Worm (Caenorhabditis elegans) whole organism, L2 larva: ENCODE results near the gene str-240.

ENCODE experiments used
- F13H6.1 ChIP-seq: sonication (generic microtip); optimal IDR thresholded peaks from 2 replicates; lab custom pipeline; 2016; ENCODE audit warnings: missing genetic modification characterization, missing compliant biosample characterization
- aly-2 ChIP-seq: fragments of 150-350 bp; optimal IDR thresholded peaks from 2 replicates; lab custom pipeline; 2014; ENCODE audit warnings: missing biosample characterization, missing genetic modification characterization
- ceh-82 ChIP-seq: fragments of 150-350 bp; optimal IDR thresholded peaks from 2 replicates; lab custom pipeline; 2014; ENCODE audit warnings: missing biosample characterization, missing genetic modification characterization
- elt-1 ChIP-seq: fragments of 150-350 bp; optimal IDR thresholded peaks from 2 replicates; lab custom pipeline; 2014; ENCODE audit warnings: missing biosample characterization, missing genetic modification characterization
- lin-13 ChIP-seq: fragments of 150-350 bp; optimal IDR thresholded peaks from 2 replicates; lab custom pipeline; 2014; ENCODE audit warnings: missing biosample characterization, missing genetic modification reagents, missing genetic modification characterization
- lin-39 ChIP-seq: fragments of 150-350 bp; optimal IDR thresholded peaks from 2 replicates; lab custom pipeline; 2014; ENCODE audit warnings: missing biosample characterization, missing genetic modification reagents, missing genetic modification characterization
- nhr-11 ChIP-seq: fragments of 150-350 bp; optimal IDR thresholded peaks from 2 replicates; lab custom pipeline; 2014; ENCODE audit warnings: missing biosample characterization, missing genetic modification characterization
- nhr-12 ChIP-seq: fragments of 150-350 bp; optimal IDR thresholded peaks from 2 replicates; lab custom pipeline; 2014; ENCODE audit warnings: missing biosample characterization, missing genetic modification characterization
- nhr-25 ChIP-seq: fragments of 150-350 bp; sonication (generic microtip); optimal IDR thresholded peaks from 3 replicates; lab custom pipeline; 2014; ENCODE audit warnings: missing biosample characterization, missing genetic modification characterization
- nhr-77 ChIP-seq: fragments of 150-350 bp; optimal IDR thresholded peaks from 2 replicates; lab custom pipeline; 2014; ENCODE audit warnings: missing biosample characterization, missing genetic modification characterization
- peb-1 ChIP-seq: fragments of 150-350 bp; optimal IDR thresholded peaks from 2 replicates; lab custom pipeline; 2014; ENCODE audit warnings: missing biosample characterization, missing genetic modification characterization
- snpc-4 ChIP-seq: fragments of 150-350 bp; optimal IDR thresholded peaks from 2 replicates; lab custom pipeline; 2014; ENCODE audit warnings: missing biosample characterization, missing genetic modification characterization
- unc-39 ChIP-seq: fragments of 150-350 bp; optimal IDR thresholded peaks from 2 replicates; lab custom pipeline; 2014; ENCODE audit warnings: missing biosample characterization, missing genetic modification characterization

- TF ChIP-seq nhr-25 (tag; lab: Kevin White, UChicago): no peak
- no peak for TF ChIP-seq snpc-4
- TF ChIP-seq unc-39 (tag; lab: Kevin White, UChicago): no peak
- TF ChIP-seq aly-2 (tag; lab: Kevin White, UChicago): no peak
- TF ChIP-seq F13H6.1: no peak
- no peak for TF ChIP-seq nhr-77 (tag; lab: Kevin White, UChicago)
- no peak for TF ChIP-seq lin-13 (GFP tag; lab: Kevin White, UChicago)
- TF ChIP-seq elt-1: no peak
- no peak for TF ChIP-seq lin-39 (tag; lab: Kevin White, UChicago)
- TF ChIP-seq nhr-11 (tag; lab: Kevin White, UChicago): no peak
- no peak for TF ChIP-seq ceh-82 (tag; lab: Kevin White, UChicago)
- TF ChIP-seq nhr-12 (tag; lab: Kevin White, UChicago): no peak
- no peak for TF ChIP-seq peb-1 (tag; lab: Kevin White, UChicago)
These were observed 23.9 kb upstream of the str-240 start, which contains the start of gene oac-32 for ce11 chrV:1545694-1546093.
